Fruit fly (Drosophila melanogaster): ENCODE results near the gene SkpA.

DNA sequence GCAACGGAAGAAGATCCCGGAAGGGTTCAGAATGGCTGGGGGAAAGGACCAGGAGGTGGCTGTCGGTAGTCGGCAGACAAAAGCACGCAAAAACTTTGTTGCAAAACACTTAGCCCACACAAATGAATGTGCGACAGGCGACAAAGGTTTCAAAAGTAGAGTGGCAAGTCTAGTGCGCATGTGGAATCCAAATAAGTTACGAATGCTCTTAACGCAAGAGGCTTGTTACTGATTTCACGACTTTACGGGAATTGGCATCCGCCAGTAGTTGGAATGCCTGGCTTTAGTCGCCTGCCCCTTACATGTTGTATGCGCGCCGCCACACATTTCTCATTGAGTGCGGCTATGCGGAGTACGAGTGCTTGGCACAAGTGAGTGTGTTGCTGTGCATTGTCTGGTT lies 22.6 kb downstream of the SkpA start:
- TF ChIP-seq usp (GFP tag; optimal IDR thresholded peaks at IDR 0.05) (no peak), pan (optimal IDR thresholded peaks at IDR 0.05) (no peak), CG8478 (optimal IDR thresholded peaks at IDR 0.05) (no peak), EcR (GFP tag; optimal IDR thresholded peaks at IDR 0.05) (no peak)
